Fruit fly (Drosophila melanogaster) whole organism, embryonic: ENCODE data around the gene CG1764.

Source experiments
- Awh ChIP-seq: fragments of 200-800 bp; sonication (Bioruptor generic); IDR thresholded peaks from 2 replicates; pipeline ENCODE4, ENCODE4 v1.3.6; 2022; ENCODE audit warnings: missing biosample characterization, missing genetic modification characterization
- Bdp1 ChIP-seq: fragments of 200-800 bp; sonication (Bioruptor generic); optimal IDR thresholded peaks from 3 replicates; lab custom pipeline; 2016; ENCODE audit warnings: missing biosample characterization, missing genetic modification characterization
- CG10209 ChIP-seq: fragments of 200-800 bp; sonication (Bioruptor generic); optimal IDR thresholded peaks from 3 replicates; lab custom pipeline; 2017; ENCODE audit warnings: missing biosample characterization, mild to moderate bottlenecking, missing genetic modification characterization, missing genetic modification reagents
- CG10959 ChIP-seq: fragments of 200-800 bp; sonication (Bioruptor generic); IDR thresholded peaks from 2 replicates; pipeline ENCODE4 v1.3.6; 2022; ENCODE audit warnings: missing biosample characterization, missing genetic modification characterization
- CG12155 ChIP-seq: fragments of 200-800 bp; sonication (Bioruptor generic); optimal IDR thresholded peaks from 3 replicates; lab custom pipeline; 2016; ENCODE audit warnings: missing biosample characterization, missing genetic modification characterization
- CG12219 ChIP-seq: fragments of 200-800 bp; sonication (Bioruptor generic); optimal IDR thresholded peaks from 3 replicates; lab custom pipeline; 2018; ENCODE audit warnings: missing biosample characterization, mild to moderate bottlenecking, missing genetic modification characterization
- CG12236 ChIP-seq: fragments of 200-800 bp; sonication (Bioruptor generic); optimal IDR thresholded peaks from 2 replicates; lab custom pipeline; 2016; ENCODE audit warnings: missing biosample characterization, missing genetic modification characterization
- CG12942 ChIP-seq: fragments of 200-800 bp; sonication (Bioruptor generic); optimal IDR thresholded peaks from 3 replicates; lab custom pipeline; 2016; ENCODE audit warnings: missing biosample characterization, missing genetic modification characterization
- CG15269 ChIP-seq: fragments of 200-800 bp; sonication (Bioruptor generic); optimal IDR thresholded peaks from 2 replicates; lab custom pipeline; 2018; ENCODE audit warnings: missing biosample characterization, mild to moderate bottlenecking, missing genetic modification characterization, moderate library complexity
- CG1602 ChIP-seq: fragments of 200-800 bp; sonication (Bioruptor generic); optimal IDR thresholded peaks from 3 replicates; lab custom pipeline; 2016; ENCODE audit warnings: missing biosample characterization, missing genetic modification characterization
- CG16779 ChIP-seq: fragments of 200-800 bp; sonication (Bioruptor generic); IDR thresholded peaks from 2 replicates; pipeline ENCODE4 v1.3.6; 2022; ENCODE audit warnings: missing biosample characterization, missing genetic modification characterization
- CG17328 ChIP-seq: fragments of 200-800 bp; sonication (Bioruptor generic); IDR thresholded peaks from 2 replicates; pipeline ENCODE4 v1.3.6; 2022; ENCODE audit warnings: missing biosample characterization, missing genetic modification characterization
- CG17829 ChIP-seq: fragments of 200-800 bp; optimal IDR thresholded peaks from 2 replicates; lab custom pipeline; 2019; ENCODE audit warnings: missing biosample characterization, mild to moderate bottlenecking, missing genetic modification characterization, moderate library complexity
- CG1792 ChIP-seq: fragments of 200-800 bp; sonication (Bioruptor generic); optimal IDR thresholded peaks from 2 replicates; lab custom pipeline; 2016; ENCODE audit warnings: missing biosample characterization, missing genetic modification characterization
- CG18764 ChIP-seq: fragments of 200-800 bp; sonication (Bioruptor generic); optimal IDR thresholded peaks from 3 replicates; lab custom pipeline; 2016; ENCODE audit warnings: missing biosample characterization, missing genetic modification characterization
- CG30403 ChIP-seq: fragments of 200-800 bp; sonication (Bioruptor generic); optimal IDR thresholded peaks from 3 replicates; lab custom pipeline; 2016; ENCODE audit warnings: missing biosample characterization, missing genetic modification characterization
- CG32767 ChIP-seq: fragments of 200-800 bp; sonication (Bioruptor generic); IDR thresholded peaks from 2 replicates; pipeline ENCODE4 v1.3.6; 2022; ENCODE audit warnings: missing biosample characterization, missing genetic modification characterization
- CG34224 ChIP-seq: fragments of 200-800 bp; sonication (Bioruptor generic); IDR thresholded peaks from 3 replicates; pipeline ENCODE4 v1.3.6; 2022; ENCODE audit warnings: missing biosample characterization, missing genetic modification characterization; ENCODE audit not compliant: partially characterized antibody
- CG34422 ChIP-seq: fragments of 200-800 bp; sonication (Bioruptor generic); IDR thresholded peaks from 3 replicates; pipeline ENCODE4 v1.3.6; 2022; ENCODE audit warnings: missing biosample characterization, missing genetic modification characterization
- CG3838 ChIP-seq: fragments of 200-800 bp; sonication (Bioruptor generic); optimal IDR thresholded peaks from 3 replicates; lab custom pipeline; 2016; ENCODE audit warnings: missing biosample characterization, missing genetic modification characterization
- CG4854 ChIP-seq: fragments of 200-800 bp; sonication (Bioruptor generic); optimal IDR thresholded peaks from 2 replicates; lab custom pipeline; 2016; ENCODE audit warnings: missing biosample characterization, missing genetic modification characterization, inconsistent platforms
- CG6683 ChIP-seq: fragments of 200-800 bp; sonication (Bioruptor generic); optimal IDR thresholded peaks from 2 replicates; lab custom pipeline; 2017; ENCODE audit warnings: missing biosample characterization, mild to moderate bottlenecking, missing genetic modification characterization, missing genetic modification reagents
- CG6854 ChIP-seq: fragments of 200-800 bp; sonication (Bioruptor generic); optimal IDR thresholded peaks from 3 replicates; lab custom pipeline; 2017; ENCODE audit warnings: missing biosample characterization, mild to moderate bottlenecking, missing genetic modification characterization
- CkIIα-i1 ChIP-seq: fragments of 200-800 bp; sonication (Bioruptor generic); IDR thresholded peaks from 2 replicates; pipeline ENCODE4 v1.3.6; 2022; ENCODE audit warnings: missing biosample characterization, missing genetic modification characterization
- CrebB ChIP-seq: fragments of 200-800 bp; sonication (Bioruptor generic); optimal IDR thresholded peaks from 3 replicates; lab custom pipeline; 2018; ENCODE audit warnings: missing biosample characterization, mild to moderate bottlenecking, missing genetic modification characterization
- Dll ChIP-seq: fragments of 200-800 bp; sonication (Bioruptor generic); IDR thresholded peaks from 4 replicates; pipeline ENCODE4 v1.3.6; 2022; ENCODE audit warnings: missing biosample characterization, missing genetic modification characterization; ENCODE audit not compliant: partially characterized antibody
- Doc3 ChIP-seq: fragments of 200-800 bp; sonication (Bioruptor generic); IDR thresholded peaks from 3 replicates; pipeline ENCODE4 v1.3.6; 2022; ENCODE audit warnings: missing biosample characterization, missing genetic modification characterization; ENCODE audit not compliant: partially characterized antibody
- HLH4C ChIP-seq: fragments of 200-800 bp; sonication (Bioruptor generic); IDR thresholded peaks from 3 replicates; pipeline ENCODE4 v1.3.6; 2022; ENCODE audit warnings: missing biosample characterization, missing genetic modification characterization; ENCODE audit not compliant: partially characterized antibody
- HmgD ChIP-seq: fragments of 200-800 bp; sonication (Bioruptor generic); optimal IDR thresholded peaks from 3 replicates; lab custom pipeline; 2016; ENCODE audit warnings: missing biosample characterization, missing genetic modification characterization
- Hr3 ChIP-seq: fragments of 200-800 bp; sonication (Bioruptor generic); optimal IDR thresholded peaks from 3 replicates; lab custom pipeline; 2016; ENCODE audit warnings: missing biosample characterization, missing genetic modification characterization
- Jarid2 ChIP-seq: fragments of 200-800 bp; sonication (Bioruptor generic); optimal IDR thresholded peaks from 3 replicates; lab custom pipeline; 2017; ENCODE audit warnings: mild to moderate bottlenecking, missing biosample characterization, missing genetic modification reagents, missing genetic modification characterization
- Max ChIP-seq: fragments of 200-800 bp; sonication (Bioruptor generic); optimal IDR thresholded peaks from 2 replicates; lab custom pipeline; 2016; ENCODE audit warnings: missing biosample characterization, mild to moderate bottlenecking, missing genetic modification characterization
- Pdp1 ChIP-seq, 2 experiments: fragments of 200-800 bp; sonication (Bioruptor generic); optimal IDR thresholded peaks; 3 replicates each; lab custom pipeline; 2016; ENCODE audit warnings: missing biosample characterization in 2 of 2, missing genetic modification characterization in 2 of 2, mild to moderate bottlenecking in 1 of 2, moderate library complexity in 1 of 2
- Poxn ChIP-seq: fragments of 200-800 bp; sonication (Bioruptor generic); IDR thresholded peaks from 2 replicates; pipeline ENCODE4 v1.3.6; 2022; ENCODE audit warnings: missing biosample characterization, missing genetic modification characterization
- Scr ChIP-seq: fragments of 200-800 bp; sonication (Bioruptor generic); IDR thresholded peaks from 2 replicates; pipeline ENCODE4 v1.3.6; 2022; ENCODE audit warnings: missing biosample characterization, missing genetic modification characterization; ENCODE audit not compliant: partially characterized antibody
- Sry-δ ChIP-seq: fragments of 200-800 bp; sonication (Bioruptor generic); optimal IDR thresholded peaks from 2 replicates; lab custom pipeline; 2016; ENCODE audit warnings: missing biosample characterization, missing genetic modification characterization
- bab2 ChIP-seq: fragments of 200-800 bp; sonication (Bioruptor generic); optimal IDR thresholded peaks from 2 replicates; lab custom pipeline; 2016; ENCODE audit warnings: missing biosample characterization, missing genetic modification characterization
- br ChIP-seq: fragments of >200 bp; optimal IDR thresholded peaks from 2 replicates; lab custom pipeline; 2017
- chm ChIP-seq: fragments of 200-800 bp; sonication (Bioruptor generic); IDR thresholded peaks from 2 replicates; pipeline ENCODE4 v1.3.6; 2022; ENCODE audit warnings: missing biosample characterization, missing genetic modification characterization
- chn ChIP-seq: fragments of 200-800 bp; sonication (Bioruptor generic); optimal IDR thresholded peaks from 2 replicates; lab custom pipeline; 2016; ENCODE audit warnings: missing biosample characterization, missing genetic modification characterization
- dm ChIP-seq: fragments of 200-800 bp; sonication (Bioruptor generic); optimal IDR thresholded peaks from 3 replicates; lab custom pipeline; 2016; ENCODE audit warnings: missing biosample characterization, missing genetic modification characterization
- fu2 ChIP-seq: fragments of 200-800 bp; sonication (Bioruptor generic); optimal IDR thresholded peaks from 2 replicates; lab custom pipeline; 2016; ENCODE audit warnings: missing biosample characterization, missing genetic modification characterization
- knrl ChIP-seq: fragments of 200-800 bp; sonication (Bioruptor generic); IDR thresholded peaks from 3 replicates; pipeline ENCODE4 v1.3.6; 2022; ENCODE audit warnings: missing biosample characterization, missing genetic modification characterization; ENCODE audit not compliant: partially characterized antibody
- nau ChIP-seq: fragments of 200-800 bp; sonication (Bioruptor generic); optimal IDR thresholded peaks from 3 replicates; lab custom pipeline; 2017; ENCODE audit warnings: missing biosample characterization, mild to moderate bottlenecking, missing genetic modification characterization, missing genetic modification reagents
- pan ChIP-seq, 4 experiments: fragments of >200 bp in 3 of 4; fragments of 200-800 bp in 1 of 4; sonication (Bioruptor generic) in 1 of 4; optimal IDR thresholded peaks in 3 of 4; IDR thresholded peaks in 1 of 4; 2 replicates each; pipeline versions ENCODE4 v1.3.6 to Lab custom; 2017 to 2022; ENCODE audit warnings: missing biosample characterization in 2 of 4, missing genetic modification characterization in 2 of 4, mixed read lengths in 1 of 4
- prd ChIP-seq, 3 experiments: fragments of >200 bp in 2 of 3; fragments of 200-800 bp in 1 of 3; sonication (Bioruptor generic) in 1 of 3; optimal IDR thresholded peaks in 2 of 3; IDR thresholded peaks in 1 of 3; 2 replicates in 2 of 3; 3 replicates in 1 of 3; pipeline versions ENCODE4 v1.3.6 to Lab custom; 2017 to 2022; ENCODE audit warnings: missing biosample characterization in 1 of 3, missing genetic modification characterization in 1 of 3
- pzg ChIP-seq: fragments of 200-800 bp; sonication (Bioruptor generic); optimal IDR thresholded peaks from 3 replicates; lab custom pipeline; 2018; ENCODE audit warnings: missing biosample characterization, mild to moderate bottlenecking, missing genetic modification characterization, moderate library complexity
- repo ChIP-seq: fragments of 200-800 bp; sonication (Bioruptor generic); optimal IDR thresholded peaks from 2 replicates; lab custom pipeline; 2016; ENCODE audit warnings: missing biosample characterization, missing genetic modification characterization
- tap ChIP-seq: fragments of 200-800 bp; optimal IDR thresholded peaks from 3 replicates; lab custom pipeline; 2019; ENCODE audit warnings: missing biosample characterization, mild to moderate bottlenecking, missing genetic modification characterization, moderate library complexity
- tll ChIP-seq, 2 experiments: fragments of 200-800 bp in 1 of 2; fragments of >200 bp in 1 of 2; sonication (Bioruptor generic) in 1 of 2; optimal IDR thresholded peaks; 2 replicates each; lab custom pipeline; 2017 to 2019; ENCODE audit warnings: missing biosample characterization in 2 of 2, missing genetic modification characterization in 2 of 2, mild to moderate bottlenecking in 1 of 2, moderate library complexity in 1 of 2

CG1764 gene

DNA sequence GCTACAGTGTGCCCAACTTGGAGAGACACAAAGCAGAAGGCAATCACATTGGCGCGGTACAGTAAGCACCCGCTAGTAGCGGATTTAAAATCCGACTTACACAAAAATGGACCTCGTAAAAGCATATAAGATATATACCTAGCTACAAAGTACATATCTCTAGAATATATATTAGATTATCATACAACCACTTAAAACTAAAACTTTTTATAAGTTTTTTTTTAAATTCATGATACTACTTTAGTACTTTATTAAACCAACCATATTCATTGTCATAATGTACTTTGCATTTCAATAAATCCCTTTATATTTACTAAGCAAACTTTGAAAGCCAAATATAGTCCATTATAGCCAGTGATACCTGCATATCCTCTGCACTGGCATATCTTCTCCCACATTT is 27.1 kb downstream of the CG1764 start (continued):
- no peak for TF ChIP-seq chm (GFP tag; lab: Robert Waterston, UW)
- no peak for TF ChIP-seq Poxn (GFP tag; lab: Robert Waterston, UW)
- peak; percentile 28; the same call in 1 of the 2 replicates for TF ChIP-seq CG17328
- TF ChIP-seq CG6854, result no peak
- no peak for TF ChIP-seq br
- TF ChIP-seq CG10209, result peak; percentile 36
- no peak for TF ChIP-seq chn
- no peak for TF ChIP-seq CG1792 (GFP tag; lab: Kevin White, UChicago)
- peak; percentile 47 for TF ChIP-seq CG30403 (GFP tag; lab: Kevin White, UChicago)
- TF ChIP-seq CG32767 (GFP tag; lab: Robert Waterston, UW), result no peak
- TF ChIP-seq CG12236 (GFP tag; lab: Kevin White, UChicago), result no peak
- TF ChIP-seq Scr (GFP tag; lab: Robert Waterston, UW), result no peak
- TF ChIP-seq HmgD (GFP tag; lab: Kevin White, UChicago), result no peak
- peak; percentile 67 for TF ChIP-seq CG15269
- TF ChIP-seq fu2, result no peak
- no peak for TF ChIP-seq HLH4C (GFP tag; lab: Robert Waterston, UW)
- TF ChIP-seq CG34224 (GFP tag; lab: Robert Waterston, UW), result no peak
- no peak for TF ChIP-seq prd (optimal IDR thresholded peaks at IDR 0.05; lab: Kevin White, UChicago)
- peak; percentile 64 for TF ChIP-seq prd (GFP tag; IDR thresholded peaks at IDR 0.05; lab: Robert Waterston, UW)
- TF ChIP-seq tll (GFP tag; optimal IDR thresholded peaks at IDR 0.05; lab: Kevin White, UChicago), result no peak
- TF ChIP-seq CG17829, result peak; percentile 47
- TF ChIP-seq bab2 (GFP tag; lab: Kevin White, UChicago), result no peak
- TF ChIP-seq CG16779 (GFP tag; lab: Robert Waterston, UW), result no peak
- no peak for TF ChIP-seq CG10959 (GFP tag; lab: Robert Waterston, UW)
- no peak for TF ChIP-seq knrl (GFP tag; lab: Robert Waterston, UW)
- TF ChIP-seq CG34422 (GFP tag; lab: Robert Waterston, UW), result no peak
- peak; percentile 13 for TF ChIP-seq CG12155 (GFP tag; lab: Kevin White, UChicago)
- TF ChIP-seq pan (optimal IDR thresholded peaks at IDR 0.05; lab: Kevin White, UChicago), result no peak
- peak in 1 of 2 experiments; percentile 51 for TF ChIP-seq pan (GFP tag; optimal IDR thresholded peaks at IDR 0.05 in 1 of 2, IDR thresholded peaks at IDR 0.05 in 1 of 2)
- TF ChIP-seq CG12219 (GFP tag; lab: Kevin White, UChicago), result no peak
- no peak for TF ChIP-seq pzg
- no peak for TF ChIP-seq Dll (GFP tag; lab: Robert Waterston, UW)
- TF ChIP-seq CG4854 (GFP tag; lab: Kevin White, UChicago), result no peak
- no peak for TF ChIP-seq Bdp1
- no peak for TF ChIP-seq CkIIα-i1 (GFP tag; lab: Robert Waterston, UW)
- no peak for TF ChIP-seq Sry-δ
- TF ChIP-seq repo (GFP tag; lab: Kevin White, UChicago), result no peak
- no peak for TF ChIP-seq nau (GFP tag; lab: Kevin White, UChicago)
- TF ChIP-seq Pdp1 (GFP tag; optimal IDR thresholded peaks at IDR 0.05; lab: Kevin White, UChicago), result no peak
- no peak for TF ChIP-seq Doc3 (GFP tag; lab: Robert Waterston, UW)
- TF ChIP-seq Hr3 (GFP tag; lab: Kevin White, UChicago), result peak; percentile 34
- TF ChIP-seq tap (tag; lab: Kevin White, UChicago), result peak; percentile 29
- peak; percentile 12 for TF ChIP-seq CG6683 (GFP tag; lab: Kevin White, UChicago)
- TF ChIP-seq CG18764 (GFP tag; lab: Kevin White, UChicago), result no peak
- no peak for TF ChIP-seq Max (GFP tag; lab: Kevin White, UChicago)
- TF ChIP-seq CG1602 (GFP tag; lab: Kevin White, UChicago), result peak; percentile 39
- TF ChIP-seq dm, result no peak
- no peak for TF ChIP-seq CG3838 (GFP tag; lab: Kevin White, UChicago)
- no peak for TF ChIP-seq Awh (GFP tag; lab: Robert Waterston, UW)
- no peak for TF ChIP-seq CrebB (tag; lab: Kevin White, UChicago)
- no peak for TF ChIP-seq CG12942 (GFP tag; lab: Kevin White, UChicago)
- no peak for TF ChIP-seq Jarid2
